Worm (Caenorhabditis elegans) whole organism, early embryonic: ENCODE data around the gene T02G5.7.

Experiments used
- B0310.2 ChIP-seq: sonication (generic microtip); optimal IDR thresholded peaks from 2 replicates; lab custom pipeline; 2016; ENCODE audit warnings: mild to moderate bottlenecking, missing genetic modification characterization, missing compliant biosample characterization
- F13C5.2 ChIP-seq: sonication (generic microtip); optimal IDR thresholded peaks from 2 replicates; lab custom pipeline; 2017; ENCODE audit warnings: mild to moderate bottlenecking, missing genetic modification characterization, inconsistent platforms, missing compliant biosample characterization
- ama-1 ChIP-seq: fragments of 150-350 bp; optimal IDR thresholded peaks from 2 replicates; lab custom pipeline; 2014
- ceh-36 ChIP-seq: sonication (generic microtip); optimal IDR thresholded peaks from 2 replicates; lab custom pipeline; 2016; ENCODE audit warnings: missing genetic modification characterization, inconsistent platforms, missing compliant biosample characterization
- ets-7 ChIP-seq: sonication (generic microtip); optimal IDR thresholded peaks from 2 replicates; lab custom pipeline; 2016; ENCODE audit warnings: missing genotype, missing genetic modification characterization, missing compliant biosample characterization
- hmbx-1 ChIP-seq: sonication (generic microtip); optimal IDR thresholded peaks from 2 replicates; lab custom pipeline; 2016; ENCODE audit warnings: mild to moderate bottlenecking, missing genetic modification characterization, missing compliant biosample characterization
- hmg-4 ChIP-seq: fragments of 200-800 bp; sonication (Bioruptor generic); optimal IDR thresholded peaks from 2 replicates; lab custom pipeline; 2018; ENCODE audit warnings: mild to moderate bottlenecking, missing genetic modification characterization, missing compliant biosample characterization
- hnd-1 ChIP-seq: sonication (generic microtip); optimal IDR thresholded peaks from 2 replicates; lab custom pipeline; 2016; ENCODE audit warnings: missing genetic modification characterization, missing compliant biosample characterization
- pes-1 ChIP-seq: fragments of 200-800 bp; sonication (Bioruptor generic); IDR thresholded peaks from 2 replicates; pipeline ENCODE4 v1.3.6; 2022; ENCODE audit warnings: missing genetic modification reagents, missing genetic modification characterization, missing compliant biosample characterization
- scrt-1 ChIP-seq: fragments of 200-800 bp; sonication (Bioruptor generic); IDR thresholded peaks from 2 replicates; pipeline ENCODE4 v1.3.6; 2022; ENCODE audit warnings: missing genetic modification characterization, missing compliant biosample characterization
- tbx-11 ChIP-seq: fragments of 200-800 bp; sonication (Bioruptor generic); IDR thresholded peaks from 2 replicates; pipeline ENCODE4 v1.3.6; 2022; ENCODE audit warnings: missing genetic modification characterization, missing compliant biosample characterization
- tbx-37 ChIP-seq: fragments of 200-800 bp; sonication (Bioruptor generic); conservative IDR thresholded peaks from 2 replicates; pipeline ENCODE4 v1.3.6; 2022; ENCODE audit warnings: missing genetic modification reagents, missing genetic modification characterization, missing compliant biosample characterization

ce11 chrII:7102288-7102687 is 26.9 kb downstream of the T02G5.7 start:
- TF ChIP-seq ama-1 (no peak), F13C5.2 (tag; lab: Kevin White, UChicago) (no peak), ceh-36 (tag; lab: Kevin White, UChicago) (no peak), hmbx-1 (tag; lab: Kevin White, UChicago) (no peak), B0310.2 (tag; lab: Kevin White, UChicago) (no peak), tbx-11 (no peak), ets-7 (tag; lab: Kevin White, UChicago) (no peak), pes-1 (GFP tag; lab: Robert Waterston, UW) (no peak), tbx-37 (no peak), scrt-1 (GFP tag; lab: Robert Waterston, UW) (no peak), hmg-4 (GFP tag; lab: Kevin White, UChicago) (no peak), hnd-1 (tag; lab: Kevin White, UChicago) (no peak)
